Worm (Caenorhabditis elegans): ENCODE data around the gene F44D12.10.

DNA sequence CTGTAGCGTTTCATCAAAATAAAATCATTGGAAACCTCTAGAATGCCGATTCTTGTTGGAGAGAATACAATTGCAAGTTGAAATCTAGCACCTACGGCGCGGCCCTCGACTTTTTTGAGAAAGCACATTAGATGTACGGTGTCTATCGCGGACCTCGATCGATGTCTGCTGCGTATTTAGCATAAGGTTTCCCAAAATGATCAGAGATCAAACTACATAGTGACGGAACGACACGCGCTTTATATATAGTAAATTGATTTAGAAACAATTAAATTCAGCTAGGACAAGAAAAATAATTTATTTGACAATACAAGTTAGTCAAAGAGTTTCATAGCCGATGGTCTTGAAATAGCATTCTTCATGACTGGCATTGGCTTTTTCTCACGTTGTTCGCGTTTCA, 10.7 kb downstream of the F44D12.10 start:
- no peak for TF ChIP-seq ama-1 (optimal IDR thresholded peaks at IDR 0.05)
- no peak for TF ChIP-seq nfya-1 (tag; optimal IDR thresholded peaks at IDR 0.05)
- TF ChIP-seq fax-1 (tag; optimal IDR thresholded peaks at IDR 0.05), result no peak
- TF ChIP-seq pha-4 (tag; optimal IDR thresholded peaks at IDR 0.05), result no peak
- TF ChIP-seq ceh-9 (tag; optimal IDR thresholded peaks at IDR 0.05), result no peak
- TF ChIP-seq pros-1 (tag; optimal IDR thresholded peaks at IDR 0.05), result no peak
- TF ChIP-seq odd-2 (tag; optimal IDR thresholded peaks at IDR 0.05), result no peak
- TF ChIP-seq tbx-2 (tag; optimal IDR thresholded peaks at IDR 0.05), result no peak
- TF ChIP-seq hlh-6 (tag; optimal IDR thresholded peaks at IDR 0.05), result no peak
- no peak for TF ChIP-seq hlh-13 (GFP tag; optimal IDR thresholded peaks at IDR 0.05)
- no peak for TF ChIP-seq nhr-11 (tag; optimal IDR thresholded peaks at IDR 0.05)
- no peak for TF ChIP-seq elt-4 (tag; optimal IDR thresholded peaks at IDR 0.05)
- no peak for TF ChIP-seq sox-4 (tag; optimal IDR thresholded peaks at IDR 0.05)
- no peak for TF ChIP-seq hlh-8 (tag; optimal IDR thresholded peaks at IDR 0.05)
